Worm (Caenorhabditis elegans) whole organism, late embryonic: ENCODE measurements around the gene rpl-10.

ENCODE experiments used
- C38D4.7 ChIP-seq: fragments of 200-800 bp; sonication (Bioruptor generic); optimal IDR thresholded peaks from 2 replicates; lab custom pipeline; 2018; ENCODE audit warnings: mild to moderate bottlenecking, missing genetic modification characterization, moderate library complexity, missing compliant biosample characterization
- F13H6.1 ChIP-seq: sonication (generic microtip); optimal IDR thresholded peaks from 2 replicates; lab custom pipeline; 2016; ENCODE audit warnings: missing genetic modification characterization, missing compliant biosample characterization
- K09A11.1 ChIP-seq: sonication (generic microtip); optimal IDR thresholded peaks from 2 replicates; lab custom pipeline; 2017; ENCODE audit warnings: antibody characterized with exemption, mild to moderate bottlenecking, missing genetic modification characterization, missing compliant biosample characterization; ENCODE audit not compliant: insufficient read depth
- T23F11.4 ChIP-seq: fragments of 200-800 bp; sonication (Bioruptor generic); optimal IDR thresholded peaks from 2 replicates; lab custom pipeline; 2018; ENCODE audit warnings: mild to moderate bottlenecking, missing genetic modification characterization, missing compliant biosample characterization
- ahr-1 ChIP-seq: sonication (generic microtip); optimal IDR thresholded peaks from 2 replicates; lab custom pipeline; 2016; ENCODE audit warnings: missing genetic modification characterization, missing compliant biosample characterization
- ceh-22 ChIP-seq: sonication (generic microtip); optimal IDR thresholded peaks from 2 replicates; lab custom pipeline; 2017; ENCODE audit warnings: missing biosample characterization, missing genetic modification characterization
- ceh-30 ChIP-seq: fragments of 150-350 bp; optimal IDR thresholded peaks from 2 replicates; lab custom pipeline; 2014; ENCODE audit warnings: missing biosample characterization, missing genetic modification characterization
- ceh-34 ChIP-seq: sonication (generic microtip); optimal IDR thresholded peaks from 2 replicates; lab custom pipeline; 2016; ENCODE audit warnings: mild to moderate bottlenecking, missing genetic modification characterization, missing compliant biosample characterization
- ceh-45 ChIP-seq: fragments of 200-800 bp; sonication (Bioruptor generic); IDR thresholded peaks from 2 replicates; pipeline ENCODE4 v1.3.6; 2022; ENCODE audit warnings: missing genetic modification reagents, missing genetic modification characterization, missing compliant biosample characterization
- ceh-6 ChIP-seq: fragments of 200-800 bp; sonication (Bioruptor generic); optimal IDR thresholded peaks from 2 replicates; lab custom pipeline; 2018; ENCODE audit warnings: mild to moderate bottlenecking, missing genetic modification characterization, missing compliant biosample characterization
- che-1 ChIP-seq: sonication (generic microtip); optimal IDR thresholded peaks from 2 replicates; lab custom pipeline; 2016; ENCODE audit warnings: mild to moderate bottlenecking, missing genetic modification characterization, missing compliant biosample characterization
- dve-1 ChIP-seq: sonication (generic microtip); optimal IDR thresholded peaks from 2 replicates; lab custom pipeline; 2017; ENCODE audit warnings: antibody characterized with exemption, mild to moderate bottlenecking, missing genetic modification characterization, missing compliant biosample characterization
- elt-4 ChIP-seq: sonication (generic microtip); optimal IDR thresholded peaks from 2 replicates; lab custom pipeline; 2016; ENCODE audit warnings: missing genetic modification characterization, missing compliant biosample characterization
- ets-4 ChIP-seq: sonication (generic microtip); optimal IDR thresholded peaks from 2 replicates; lab custom pipeline; 2016; ENCODE audit warnings: missing genetic modification characterization, missing compliant biosample characterization
- eyg-1 ChIP-seq: sonication (generic microtip); optimal IDR thresholded peaks from 2 replicates; lab custom pipeline; 2016; ENCODE audit warnings: missing genotype, missing genetic modification characterization, missing compliant biosample characterization
- fax-1 ChIP-seq: sonication (generic microtip); optimal IDR thresholded peaks from 2 replicates; lab custom pipeline; 2016; ENCODE audit warnings: missing genotype, missing genetic modification characterization, missing compliant biosample characterization
- gmeb-2 ChIP-seq: sonication (generic microtip); optimal IDR thresholded peaks from 2 replicates; lab custom pipeline; 2016; ENCODE audit warnings: missing genetic modification characterization, inconsistent platforms, missing compliant biosample characterization
- hlh-13 ChIP-seq: fragments of 200-800 bp; sonication (Bioruptor generic); optimal IDR thresholded peaks from 2 replicates; lab custom pipeline; 2018; ENCODE audit warnings: mild to moderate bottlenecking, missing genetic modification characterization, missing compliant biosample characterization
- hlh-15 ChIP-seq: sonication (generic microtip); optimal IDR thresholded peaks from 2 replicates; lab custom pipeline; 2016; ENCODE audit warnings: missing genetic modification characterization, missing compliant biosample characterization
- lim-6 ChIP-seq: sonication (generic microtip); optimal IDR thresholded peaks from 2 replicates; lab custom pipeline; 2016; ENCODE audit warnings: missing genetic modification characterization, missing compliant biosample characterization
- lin-11 ChIP-seq: fragments of 200-800 bp; sonication (Bioruptor generic); optimal IDR thresholded peaks from 2 replicates; lab custom pipeline; 2018; ENCODE audit warnings: mild to moderate bottlenecking, missing genetic modification characterization, missing compliant biosample characterization
- nhr-11 ChIP-seq: fragments of 150-350 bp; optimal IDR thresholded peaks from 2 replicates; lab custom pipeline; 2014; ENCODE audit warnings: missing biosample characterization, missing genetic modification characterization
- npax-4 ChIP-seq: sonication (generic microtip); optimal IDR thresholded peaks from 2 replicates; lab custom pipeline; 2016; ENCODE audit warnings: missing genetic modification characterization, missing compliant biosample characterization
- pax-1 ChIP-seq: fragments of 150-350 bp; optimal IDR thresholded peaks from 2 replicates; lab custom pipeline; 2014; ENCODE audit warnings: missing biosample characterization, missing genetic modification characterization
- pha-4 ChIP-seq: fragments of 150-350 bp; optimal IDR thresholded peaks from 2 replicates; lab custom pipeline; 2018; ENCODE audit warnings: missing biosample characterization, missing genetic modification reagents, missing genetic modification characterization
- pros-1 ChIP-seq: fragments of 150-350 bp; optimal IDR thresholded peaks from 2 replicates; lab custom pipeline; 2014; ENCODE audit warnings: missing biosample characterization, missing genetic modification reagents, missing genetic modification characterization
- ref-2 ChIP-seq: sonication (generic microtip); optimal IDR thresholded peaks from 2 replicates; lab custom pipeline; 2016; ENCODE audit warnings: missing genetic modification characterization, missing compliant biosample characterization
- sdc-2 ChIP-seq: sonication (generic microtip); optimal IDR thresholded peaks from 2 replicates; lab custom pipeline; 2016; ENCODE audit warnings: missing genotype, missing genetic modification characterization, missing compliant biosample characterization
- tbx-2 ChIP-seq: sonication (generic microtip); optimal IDR thresholded peaks from 2 replicates; lab custom pipeline; 2016; ENCODE audit warnings: missing genetic modification characterization, missing compliant biosample characterization
- tbx-7 ChIP-seq: sonication (generic microtip); optimal IDR thresholded peaks from 2 replicates; lab custom pipeline; 2016; ENCODE audit warnings: missing genotype, missing genetic modification characterization, missing compliant biosample characterization
- unc-42 ChIP-seq: sonication (generic microtip); optimal IDR thresholded peaks from 2 replicates; lab custom pipeline; 2016; ENCODE audit warnings: missing genotype, missing genetic modification characterization, missing compliant biosample characterization
- unc-86 ChIP-seq: sonication (generic microtip); optimal IDR thresholded peaks from 2 replicates; lab custom pipeline; 2016; ENCODE audit warnings: missing genetic modification characterization, missing compliant biosample characterization
- ztf-16 ChIP-seq: sonication (generic microtip); optimal IDR thresholded peaks from 2 replicates; lab custom pipeline; 2017; ENCODE audit warnings: missing genetic modification characterization, missing compliant biosample characterization

The rpl-10 gene

DNA sequence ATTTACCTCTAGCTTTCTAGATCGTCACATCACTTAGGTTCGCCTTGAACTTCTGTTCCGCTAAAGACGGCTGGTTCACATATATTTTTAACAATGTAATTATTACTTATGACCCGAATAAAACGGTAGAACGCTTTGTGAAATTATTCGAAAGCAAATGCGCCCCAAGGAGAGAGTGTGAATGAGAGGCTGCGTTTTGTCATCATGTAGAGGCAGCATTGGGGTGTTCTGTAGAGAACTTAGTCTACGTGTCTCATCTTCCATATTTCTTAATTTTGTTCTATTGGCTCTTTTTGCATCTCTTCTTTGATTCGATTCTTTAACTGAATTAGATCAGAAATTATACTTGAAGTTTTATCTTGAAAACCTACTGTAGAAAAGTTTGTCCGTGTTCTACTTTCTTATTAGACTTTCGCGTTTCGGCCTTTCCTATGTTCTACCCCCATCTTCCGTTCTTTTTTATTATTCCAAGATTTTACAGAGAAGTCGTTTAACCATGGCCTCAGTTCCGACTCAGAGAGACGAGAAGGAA lies 5.6 kb upstream of the rpl-10 start, which contains the start of gene cdc-48.2:
TSS of gene cdc-48.2 (plus strand) at position 482 of the 532 bp plus-strand sequence.
- TF ChIP-seq ets-4, result no peak
- no peak for TF ChIP-seq ref-2

DNA sequence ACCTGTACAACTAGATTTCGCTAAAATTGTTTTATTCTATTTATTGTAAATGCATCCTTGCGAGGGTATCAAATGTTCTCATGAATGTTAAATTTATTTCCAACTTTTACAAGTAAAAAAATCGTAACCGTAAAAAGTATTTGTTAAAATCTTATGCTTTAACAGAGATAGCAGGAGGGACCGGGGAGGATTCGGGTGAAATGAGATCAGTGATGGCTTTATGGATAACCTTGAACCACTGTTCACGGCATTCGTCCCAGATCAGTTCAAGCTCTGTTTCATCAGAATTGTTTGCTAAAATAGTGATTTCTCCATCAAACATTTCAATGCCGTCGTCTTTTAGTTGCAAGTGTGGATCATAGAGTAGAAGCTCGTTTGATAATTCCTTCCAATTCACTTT lies 2.5 kb upstream of the rpl-10 start:
- TF ChIP-seq pax-1 (tag; lab: Kevin White, UChicago), result no peak
- no peak for TF ChIP-seq nhr-11 (tag; lab: Kevin White, UChicago)
- no peak for TF ChIP-seq ceh-34 (tag; lab: Kevin White, UChicago)
- no peak for TF ChIP-seq T23F11.4 (GFP tag; lab: Kevin White, UChicago)

- TF ChIP-seq pros-1 (no peak), tbx-2 (tag; lab: Kevin White, UChicago) (no peak), T23F11.4 (GFP tag; lab: Kevin White, UChicago) (no peak), pax-1 (tag; lab: Kevin White, UChicago) (no peak), ceh-45 (GFP tag; lab: Robert Waterston, UW) (no peak), ceh-6 (GFP tag; lab: Kevin White, UChicago) (no peak), ahr-1 (tag; lab: Kevin White, UChicago) (no peak), ceh-34 (tag; lab: Kevin White, UChicago) (no peak), gmeb-2 (tag; lab: Kevin White, UChicago) (no peak), pha-4 (tag; lab: Kevin White, UChicago) (no peak), tbx-7 (no peak), K09A11.1 (tag; lab: Kevin White, UChicago) (no peak), hlh-15 (tag; lab: Kevin White, UChicago) (no peak)
Observed at ce11 chrII:8144543-8144942, 862 bp downstream of the rpl-10 start, which contains the start of gene F10B5.2. Gene F10B5.2, plus strand, starts transcription at chrII:8144762.

DNA sequence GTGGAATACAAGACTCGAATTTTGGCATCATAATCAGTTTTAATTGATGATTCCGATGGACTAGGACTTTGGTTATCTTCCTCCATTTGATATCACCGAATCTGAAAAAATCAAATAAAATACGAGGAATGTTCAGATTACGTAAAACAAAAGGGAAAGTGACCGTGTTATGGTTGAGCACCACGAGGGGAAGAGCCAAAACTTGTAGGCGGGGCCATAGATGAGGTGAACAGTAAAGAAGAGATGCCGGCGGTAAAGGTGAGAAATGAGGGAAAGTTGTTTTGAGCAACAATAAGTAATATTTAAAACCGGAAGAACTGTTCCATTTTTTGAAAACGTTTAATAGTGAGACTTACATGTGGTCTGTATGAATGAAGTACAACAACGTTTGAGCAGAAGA lies 6.2 kb downstream of the rpl-10 start, which contains the start of gene F10B5.3:
TSS of gene F10B5.3 (minus strand) at position 101 of the 400 bp plus-strand sequence.
- TF ChIP-seq elt-4 (tag; lab: Kevin White, UChicago) (no peak), pros-1 (no peak), ztf-16 (tag; lab: Kevin White, UChicago) (no peak), C38D4.7 (GFP tag; lab: Kevin White, UChicago) (no peak), sdc-2 (tag; lab: Kevin White, UChicago) (no peak), che-1 (tag; lab: Kevin White, UChicago) (no peak), lin-11 (tag; lab: Kevin White, UChicago) (no peak), ref-2 (no peak), fax-1 (tag; lab: Kevin White, UChicago) (no peak), ceh-45 (GFP tag; lab: Robert Waterston, UW) (no peak), eyg-1 (no peak), npax-4 (no peak), F13H6.1 (tag; lab: Kevin White, UChicago) (no peak), K09A11.1 (tag; lab: Kevin White, UChicago) (no peak), hlh-13 (GFP tag; lab: Kevin White, UChicago) (no peak), ceh-22 (tag; lab: Kevin White, UChicago) (no peak), lim-6 (no peak)
- TF ChIP-seq, all 69 proteins: peak for 0

DNA sequence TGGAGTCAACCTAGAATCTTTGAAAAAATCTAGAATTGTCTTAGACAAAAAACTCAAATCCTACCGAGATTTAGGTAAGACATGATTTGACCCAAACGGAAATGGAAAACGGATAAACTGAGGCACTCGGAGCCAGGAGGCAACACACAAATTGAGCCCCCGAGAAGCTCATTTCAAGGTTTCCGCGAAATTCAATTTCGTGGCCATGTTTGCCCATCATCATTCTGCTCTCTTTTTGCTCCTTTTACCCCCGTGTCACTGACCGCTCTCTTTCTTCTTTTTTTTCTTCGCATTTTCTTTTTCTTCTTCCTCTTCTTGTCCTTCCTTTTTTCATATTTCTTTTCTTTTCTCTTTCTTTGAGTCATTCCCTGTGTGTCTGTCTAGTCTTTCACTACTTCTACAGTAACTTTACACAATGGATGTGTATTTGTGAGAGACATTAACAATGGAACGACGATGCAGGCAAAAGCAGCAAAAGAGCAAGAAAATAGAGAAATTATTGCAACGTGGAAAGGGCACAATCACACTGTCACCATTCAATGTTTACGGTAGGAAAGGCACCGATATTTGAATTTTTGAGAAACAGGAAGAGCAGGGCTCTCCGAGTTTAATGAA lies 9.1 kb downstream of the rpl-10 start:
- TF ChIP-seq unc-42 (peak; percentile 92), C38D4.7 (GFP tag; lab: Kevin White, UChicago) (no peak)

DNA sequence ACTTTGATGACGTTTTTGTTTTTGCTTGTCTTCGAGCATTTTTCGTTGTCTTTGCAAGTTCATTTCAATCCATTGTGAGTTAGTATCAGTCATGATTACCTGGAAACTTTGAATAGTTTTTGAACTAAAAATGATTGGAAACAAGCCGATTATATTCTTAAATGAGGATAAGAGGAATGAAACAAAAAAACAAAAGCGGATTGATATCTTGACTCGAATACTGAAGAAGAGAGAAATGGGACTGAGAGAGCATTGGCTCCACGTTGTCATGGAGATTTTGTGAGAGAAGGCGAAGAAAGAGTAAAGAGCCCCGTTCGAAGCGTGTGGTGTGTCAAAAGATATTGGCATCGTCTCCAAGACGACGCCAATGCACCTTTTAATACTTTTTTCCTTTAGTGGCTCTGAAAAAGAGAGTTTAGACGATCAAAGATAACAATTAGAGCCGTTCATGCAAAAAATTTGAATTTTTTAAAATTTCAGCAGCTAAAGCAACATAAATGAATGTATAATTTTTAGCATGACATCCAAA lies 13.2 kb downstream of the rpl-10 start, which contains the start of the genes tub-1 and tmem-138:
TSS of gene tub-1 (minus strand) at position 101 of the 529 bp plus-strand sequence.
TSS of gene tmem-138 (plus strand) at position 479 of the 529 bp plus-strand sequence.
- no peak for TF ChIP-seq fax-1 (tag; lab: Kevin White, UChicago)
- TF ChIP-seq ceh-45 (GFP tag; lab: Robert Waterston, UW), result no peak
- no peak for TF ChIP-seq ceh-22 (tag; lab: Kevin White, UChicago)
- TF ChIP-seq ref-2, result no peak
- no peak for TF ChIP-seq elt-4 (tag; lab: Kevin White, UChicago)
- TF ChIP-seq unc-86, result no peak
- TF ChIP-seq ceh-30, result no peak
- TF ChIP-seq dve-1, result no peak
- no peak for TF ChIP-seq ahr-1 (tag; lab: Kevin White, UChicago)
- no peak for TF ChIP-seq T23F11.4 (GFP tag; lab: Kevin White, UChicago)
